Fruit fly (Drosophila melanogaster) whole organism, embryonic: Measurements from ENCODE around the gene SmydA-2.

Experiments
- Abd-B ChIP-seq: fragments of 200-800 bp; sonication (Bioruptor generic); optimal IDR thresholded peaks from 2 replicates; lab custom pipeline; 2018; ENCODE audit warnings: missing biosample characterization, mild to moderate bottlenecking, missing genetic modification characterization, moderate library complexity
- Aef1 ChIP-seq: fragments of 200-800 bp; sonication (Bioruptor generic); IDR thresholded peaks from 3 replicates; pipeline ENCODE4 v1.3.6; 2022; ENCODE audit warnings: missing biosample characterization, missing genetic modification characterization
- Atf3 ChIP-seq: fragments of 200-800 bp; sonication (Bioruptor generic); optimal IDR thresholded peaks from 3 replicates; lab custom pipeline; 2016; ENCODE audit warnings: missing biosample characterization, missing genetic modification characterization
- Atf6 ChIP-seq: fragments of 200-800 bp; sonication (Bioruptor generic); IDR thresholded peaks from 2 replicates; pipeline ENCODE4 v1.3.6; 2022; ENCODE audit warnings: missing biosample characterization, missing genetic modification characterization
- Bdp1 ChIP-seq: fragments of 200-800 bp; sonication (Bioruptor generic); optimal IDR thresholded peaks from 3 replicates; lab custom pipeline; 2016; ENCODE audit warnings: missing biosample characterization, missing genetic modification characterization
- C15 ChIP-seq: fragments of 200-800 bp; sonication (Bioruptor generic); IDR thresholded peaks from 3 replicates; pipeline ENCODE4 v1.3.6; 2022; ENCODE audit warnings: missing biosample characterization, missing genetic modification characterization
- CG10959 ChIP-seq: fragments of 200-800 bp; sonication (Bioruptor generic); IDR thresholded peaks from 2 replicates; pipeline ENCODE4 v1.3.6; 2022; ENCODE audit warnings: missing biosample characterization, missing genetic modification characterization
- CG12769 ChIP-seq: fragments of 200-800 bp; sonication (Bioruptor generic); optimal IDR thresholded peaks from 2 replicates; lab custom pipeline; 2019; ENCODE audit warnings: missing biosample characterization, mild to moderate bottlenecking, missing genetic modification characterization, moderate library complexity
- CG15073 ChIP-seq: fragments of 200-800 bp; sonication (Bioruptor generic); optimal IDR thresholded peaks from 2 replicates; lab custom pipeline; 2016; ENCODE audit warnings: missing biosample characterization, missing genetic modification characterization
- CG15601 ChIP-seq: fragments of 200-800 bp; sonication (Bioruptor generic); optimal IDR thresholded peaks from 3 replicates; lab custom pipeline; 2019; ENCODE audit warnings: missing biosample characterization, mild to moderate bottlenecking, missing genetic modification characterization, moderate library complexity
- CG1602 ChIP-seq: fragments of 200-800 bp; sonication (Bioruptor generic); optimal IDR thresholded peaks from 3 replicates; lab custom pipeline; 2016; ENCODE audit warnings: missing biosample characterization, missing genetic modification characterization
- CG17912 ChIP-seq: fragments of 200-800 bp; sonication (Bioruptor generic); optimal IDR thresholded peaks from 2 replicates; lab custom pipeline; 2018; ENCODE audit warnings: missing biosample characterization, mild to moderate bottlenecking, missing genetic modification characterization
- CG2116 ChIP-seq: fragments of 200-800 bp; sonication (Bioruptor generic); optimal IDR thresholded peaks from 3 replicates; lab custom pipeline; 2018; ENCODE audit warnings: missing biosample characterization, mild to moderate bottlenecking, missing genetic modification characterization
- CG2199 ChIP-seq: fragments of 200-800 bp; sonication (Bioruptor generic); IDR thresholded peaks from 3 replicates; pipeline ENCODE4 v1.3.6; 2022; ENCODE audit warnings: missing biosample characterization, missing genetic modification characterization
- CG2678 ChIP-seq: fragments of 200-800 bp; sonication (Bioruptor generic); optimal IDR thresholded peaks from 3 replicates; lab custom pipeline; 2019; ENCODE audit warnings: missing biosample characterization, mild to moderate bottlenecking, missing genetic modification characterization, moderate library complexity
- CG31388 ChIP-seq: fragments of 200-800 bp; sonication (Bioruptor generic); optimal IDR thresholded peaks from 2 replicates; lab custom pipeline; 2016; ENCODE audit warnings: missing biosample characterization, missing genetic modification characterization
- CG34376 ChIP-seq: fragments of 200-800 bp; sonication (Bioruptor generic); optimal IDR thresholded peaks from 2 replicates; lab custom pipeline; 2018; ENCODE audit warnings: missing biosample characterization, mild to moderate bottlenecking, missing genetic modification characterization
- CG34422 ChIP-seq: fragments of 200-800 bp; sonication (Bioruptor generic); IDR thresholded peaks from 3 replicates; pipeline ENCODE4 v1.3.6; 2022; ENCODE audit warnings: missing biosample characterization, missing genetic modification characterization
- CG42726 ChIP-seq: fragments of 200-800 bp; sonication (Bioruptor generic); IDR thresholded peaks from 2 replicates; pipeline ENCODE4 v1.3.6; 2022; ENCODE audit warnings: missing biosample characterization, missing genetic modification characterization; ENCODE audit not compliant: partially characterized antibody
- CG4617 ChIP-seq: fragments of 200-800 bp; sonication (Bioruptor generic); optimal IDR thresholded peaks from 3 replicates; lab custom pipeline; 2016; ENCODE audit warnings: missing biosample characterization, missing genetic modification characterization, borderline replicate concordance
- CG5245 ChIP-seq: fragments of 200-800 bp; sonication (Bioruptor generic); optimal IDR thresholded peaks from 3 replicates; lab custom pipeline; 2016; ENCODE audit warnings: missing biosample characterization, missing genetic modification characterization
- CG6813 ChIP-seq: fragments of 200-800 bp; sonication (Bioruptor generic); optimal IDR thresholded peaks from 2 replicates; lab custom pipeline; 2017; ENCODE audit warnings: missing biosample characterization, missing genetic modification characterization, mild to moderate bottlenecking, moderate library complexity, missing genetic modification reagents
- CG7372 ChIP-seq: fragments of 200-800 bp; sonication (Bioruptor generic); IDR thresholded peaks from 2 replicates; pipeline ENCODE4 v1.3.6; 2022; ENCODE audit warnings: missing biosample characterization, missing genetic modification characterization
- CG8281 ChIP-seq: fragments of 200-800 bp; sonication (Bioruptor generic); optimal IDR thresholded peaks from 2 replicates; lab custom pipeline; 2018; ENCODE audit warnings: missing biosample characterization, mild to moderate bottlenecking, missing genetic modification characterization, moderate library complexity
- CG8478 ChIP-seq: fragments of >200 bp; optimal IDR thresholded peaks from 2 replicates; lab custom pipeline; 2018
- CG9437 ChIP-seq: fragments of 200-800 bp; sonication (Bioruptor generic); optimal IDR thresholded peaks from 2 replicates; lab custom pipeline; 2018; ENCODE audit warnings: missing biosample characterization, mild to moderate bottlenecking, missing genetic modification characterization
- CG9727 ChIP-seq: fragments of 200-800 bp; sonication (Bioruptor generic); optimal IDR thresholded peaks from 3 replicates; lab custom pipeline; 2017; ENCODE audit warnings: missing biosample characterization, mild to moderate bottlenecking, missing genetic modification characterization
- Camta ChIP-seq: fragments of 200-800 bp; sonication (Bioruptor generic); optimal IDR thresholded peaks from 2 replicates; lab custom pipeline; 2016; ENCODE audit warnings: missing biosample characterization, missing genetic modification characterization
- Dad ChIP-seq: fragments of 200-800 bp; sonication (Bioruptor generic); optimal IDR thresholded peaks from 3 replicates; lab custom pipeline; 2016; ENCODE audit warnings: missing biosample characterization, missing genetic modification characterization
- Dbx ChIP-seq: fragments of 200-800 bp; sonication (Bioruptor generic); IDR thresholded peaks from 3 replicates; pipeline ENCODE4 v1.3.6; 2022; ENCODE audit warnings: missing biosample characterization, missing genetic modification characterization
- Dfd ChIP-seq, 2 experiments: fragments of >200 bp; optimal IDR thresholded peaks; 2 replicates each; lab custom pipeline; 2017; ENCODE audit warnings: missing biosample characterization in 2 of 2, missing genetic modification characterization in 2 of 2
- Doc2 ChIP-seq: fragments of 200-800 bp; sonication (Bioruptor generic); IDR thresholded peaks from 2 replicates; pipeline ENCODE4 v1.3.6; 2022; ENCODE audit warnings: missing biosample characterization, missing genetic modification characterization
- Gug ChIP-seq: fragments of 200-800 bp; sonication (Bioruptor generic); IDR thresholded peaks from 4 replicates; pipeline ENCODE4 v1.3.6; 2022; ENCODE audit warnings: missing biosample characterization, missing genetic modification characterization
- Hr39 ChIP-seq: fragments of >200 bp; optimal IDR thresholded peaks from 2 replicates; lab custom pipeline; 2017
- Hr78 ChIP-seq, 2 experiments: fragments of 200-800 bp in 1 of 2; fragments of >200 bp in 1 of 2; sonication (Bioruptor generic) in 1 of 2; optimal IDR thresholded peaks; 2 replicates each; lab custom pipeline; 2017 to 2019; ENCODE audit warnings: missing biosample characterization in 2 of 2, missing genetic modification characterization in 2 of 2, mild to moderate bottlenecking in 1 of 2, moderate library complexity in 1 of 2
- NC2β ChIP-seq: fragments of 200-800 bp; sonication (Bioruptor generic); optimal IDR thresholded peaks from 2 replicates; lab custom pipeline; 2016; ENCODE audit warnings: missing biosample characterization, missing genetic modification characterization
- Sin3A ChIP-seq: fragments of >200 bp; optimal IDR thresholded peaks from 2 replicates; lab custom pipeline; 2018
- YL-1 ChIP-seq: fragments of 200-800 bp; sonication (Bioruptor generic); optimal IDR thresholded peaks from 3 replicates; lab custom pipeline; 2017; ENCODE audit warnings: missing biosample characterization, mild to moderate bottlenecking, missing genetic modification characterization
- chif ChIP-seq, 2 experiments: fragments of 200-800 bp; sonication (Bioruptor generic); optimal IDR thresholded peaks; 3 replicates each; lab custom pipeline; 2016; ENCODE audit warnings: missing biosample characterization in 2 of 2, missing genetic modification characterization in 2 of 2
- chinmo ChIP-seq: fragments of 200-800 bp; sonication (Bioruptor generic); IDR thresholded peaks from 4 replicates; pipeline ENCODE4 v1.3.6; 2022; ENCODE audit warnings: missing biosample characterization, missing genetic modification characterization; ENCODE audit not compliant: partially characterized antibody
- fd3F ChIP-seq: fragments of 200-800 bp; sonication (Bioruptor generic); optimal IDR thresholded peaks from 2 replicates; lab custom pipeline; 2018; ENCODE audit warnings: missing biosample characterization, mild to moderate bottlenecking, missing genetic modification characterization, moderate library complexity
- ftz-f1 ChIP-seq: fragments of 200-800 bp; sonication (Bioruptor generic); optimal IDR thresholded peaks from 2 replicates; lab custom pipeline; 2016; ENCODE audit warnings: missing biosample characterization, missing genetic modification characterization
- gem ChIP-seq: fragments of 200-800 bp; sonication (Bioruptor generic); optimal IDR thresholded peaks from 2 replicates; lab custom pipeline; 2019; ENCODE audit warnings: missing biosample characterization, mild to moderate bottlenecking, missing genetic modification characterization, moderate library complexity
- gsb ChIP-seq: fragments of 200-800 bp; sonication (Bioruptor generic); IDR thresholded peaks from 2 replicates; pipeline ENCODE4 v1.3.6; 2022; ENCODE audit warnings: missing biosample characterization, missing genetic modification characterization
- hbn ChIP-seq: fragments of 200-800 bp; sonication (Bioruptor generic); IDR thresholded peaks from 2 replicates; pipeline ENCODE4 v1.3.6; 2022; ENCODE audit warnings: missing biosample characterization, missing genetic modification characterization; ENCODE audit not compliant: partially characterized antibody
- ken ChIP-seq: fragments of 200-800 bp; sonication (Bioruptor generic); IDR thresholded peaks from 3 replicates; pipeline ENCODE4 v1.3.6; 2022; ENCODE audit warnings: missing biosample characterization, missing genetic modification characterization
- maf-S ChIP-seq: fragments of 200-800 bp; sonication (Bioruptor generic); optimal IDR thresholded peaks from 2 replicates; lab custom pipeline; 2016; ENCODE audit warnings: missing biosample characterization, missing genetic modification characterization
- ranshi ChIP-seq: fragments of 200-800 bp; sonication (Bioruptor generic); IDR thresholded peaks from 2 replicates; pipeline ENCODE4 v1.3.6; 2022; ENCODE audit warnings: missing biosample characterization, missing genetic modification characterization
- rib ChIP-seq: fragments of 200-800 bp; sonication (Bioruptor generic); IDR thresholded peaks from 2 replicates; pipeline ENCODE4 v1.3.6; 2022; ENCODE audit warnings: missing biosample characterization, missing genetic modification characterization
- shn ChIP-seq: fragments of 200-800 bp; sonication (Bioruptor generic); optimal IDR thresholded peaks from 3 replicates; lab custom pipeline; 2016; ENCODE audit warnings: missing biosample characterization, missing genetic modification characterization
- slbo ChIP-seq: fragments of 200-800 bp; sonication (Bioruptor generic); IDR thresholded peaks from 2 replicates; pipeline ENCODE4 v1.3.6; 2022; ENCODE audit warnings: missing biosample characterization, missing genetic modification characterization
- vvl ChIP-seq: fragments of 200-800 bp; sonication (Bioruptor generic); IDR thresholded peaks from 2 replicates; pipeline ENCODE4 v1.3.6; 2022; ENCODE audit warnings: missing biosample characterization, missing genetic modification characterization
- zen ChIP-seq: fragments of 200-800 bp; sonication (Bioruptor generic); optimal IDR thresholded peaks from 3 replicates; lab custom pipeline; 2018; ENCODE audit warnings: missing biosample characterization, mild to moderate bottlenecking, missing genetic modification characterization, moderate library complexity

SmydA-2 gene

dm6 chr3L:19040155-19040644 lies 37.1 kb upstream of the SmydA-2 start (continued):
- TF ChIP-seq Camta (GFP tag; lab: Kevin White, UChicago) (no peak), Hr78 (GFP tag; optimal IDR thresholded peaks at IDR 0.05; lab: Kevin White, UChicago) (peak in 1 of 2 experiments; percentile 67), CG8478 (lab: Kevin White, UChicago) (no peak), CG4617 (no peak), CG2116 (no peak), CG34422 (no peak), zen (tag; lab: Kevin White, UChicago) (no peak), hbn (GFP tag; lab: Robert Waterston, UW) (no peak), Dfd (GFP tag; optimal IDR thresholded peaks at IDR 0.05; lab: Kevin White, UChicago) (no peak), CG10959 (GFP tag; lab: Robert Waterston, UW) (no peak), CG31388 (GFP tag; lab: Kevin White, UChicago) (no peak), NC2β (GFP tag; lab: Kevin White, UChicago) (no peak), Aef1 (no peak), CG8281 (tag; lab: Kevin White, UChicago) (no peak), CG9437 (no peak), Atf3 (GFP tag; lab: Kevin White, UChicago) (no peak), Doc2 (GFP tag; lab: Robert Waterston, UW) (no peak), slbo (GFP tag; lab: Robert Waterston, UW) (0 out of 2 replicates have a peak, but pooled peaks have one; percentile 18), CG12769 (tag; lab: Kevin White, UChicago) (peak; percentile 72), Atf6 (GFP tag; lab: Robert Waterston, UW) (no peak), CG9727 (GFP tag; lab: Kevin White, UChicago) (peak; percentile 25), CG1602 (GFP tag; lab: Kevin White, UChicago) (no peak), CG2678 (peak; percentile 30), YL-1 (GFP tag; lab: Kevin White, UChicago) (peak; percentile 13), rib (GFP tag; lab: Robert Waterston, UW) (peak; percentile 82), Hr39 (lab: Kevin White, UChicago) (no peak), vvl (GFP tag; lab: Robert Waterston, UW) (peak; percentile 42; the same call in 1 of the 2 replicates), chif (GFP tag; optimal IDR thresholded peaks at IDR 0.05; lab: Kevin White, UChicago) (no peak), Dad (GFP tag; lab: Kevin White, UChicago) (no peak), CG34376 (GFP tag; lab: Kevin White, UChicago) (no peak), gem (peak; percentile 1), fd3F (no peak), maf-S (GFP tag; lab: Kevin White, UChicago) (no peak), CG15601 (tag; lab: Kevin White, UChicago) (peak; percentile 58), CG2199 (GFP tag; lab: Robert Waterston, UW) (peak; percentile 96), Sin3A (lab: Kevin White, UChicago) (no peak), chinmo (GFP tag; lab: Robert Waterston, UW) (peak; percentile 72; the same call in 2 of the 4 replicates), CG7372 (GFP tag; lab: Robert Waterston, UW) (no peak), CG6813 (peak; percentile 71), ken (GFP tag; lab: Robert Waterston, UW) (no peak), ranshi (GFP tag; lab: Robert Waterston, UW) (no peak), Gug (no peak), C15 (GFP tag; lab: Robert Waterston, UW) (no peak), CG5245 (no peak), ftz-f1 (GFP tag; lab: Kevin White, UChicago) (peak; percentile 94), CG15073 (GFP tag; lab: Kevin White, UChicago) (no peak), CG17912 (GFP tag; lab: Kevin White, UChicago) (no peak), Abd-B (GFP tag; lab: Kevin White, UChicago) (no peak), Dbx (no peak), shn (no peak), gsb (GFP tag; lab: Robert Waterston, UW) (no peak), CG42726 (GFP tag; lab: Robert Waterston, UW) (no peak), Bdp1 (no peak)
